Fruit fly (Drosophila melanogaster): ENCODE results near the gene CG13305.

Gene CG13305

dm6 chr3L:8688694-8689291 lies 42.2 kb upstream of the CG13305 start (continued):
- TF ChIP-seq CG7372 (GFP tag; IDR thresholded peaks at IDR 0.05) = peak; percentile 32; the same call in 1 of the 2 replicates
- no peak for TF ChIP-seq NC2β (GFP tag; optimal IDR thresholded peaks at IDR 0.05)
- TF ChIP-seq eyg (GFP tag; optimal IDR thresholded peaks at IDR 0.05) = peak; percentile 15
- no peak for TF ChIP-seq kni (GFP tag; optimal IDR thresholded peaks at IDR 0.05)
- no peak for TF ChIP-seq bcd (GFP tag; optimal IDR thresholded peaks at IDR 0.05)
- TF ChIP-seq cg (GFP tag; optimal IDR thresholded peaks at IDR 0.05) = no peak
- no peak for TF ChIP-seq CG15269 (tag; optimal IDR thresholded peaks at IDR 0.05)
- no peak for TF ChIP-seq Usf (GFP tag; optimal IDR thresholded peaks at IDR 0.05)
- no peak for TF ChIP-seq Lim3 (GFP tag; IDR thresholded peaks at IDR 0.05)
- TF ChIP-seq Abd-B (GFP tag; optimal IDR thresholded peaks at IDR 0.05) = no peak
- no peak for TF ChIP-seq Mes4 (GFP tag; optimal IDR thresholded peaks at IDR 0.05)
- no peak for TF ChIP-seq CG1233 (GFP tag; optimal IDR thresholded peaks at IDR 0.05)
- TF ChIP-seq en (GFP tag; optimal IDR thresholded peaks at IDR 0.05) = no peak
- no peak for TF ChIP-seq CG11560 (tag; IDR thresholded peaks at IDR 0.05)
- TF ChIP-seq nerfin-2 (GFP tag; IDR thresholded peaks at IDR 0.05; ENCODE audit: partially characterized antibody) = no peak
- no peak for TF ChIP-seq klu (GFP tag; IDR thresholded peaks at IDR 0.05)
- no peak for TF ChIP-seq CHES-1-like (GFP tag; optimal IDR thresholded peaks at IDR 0.05)
- peak; percentile 4 for TF ChIP-seq caup (GFP tag; optimal IDR thresholded peaks at IDR 0.05; ENCODE audit: severe bottlenecking)
- no peak for TF ChIP-seq nmo (GFP tag; optimal IDR thresholded peaks at IDR 0.05)
- 0 out of 2 replicates have a peak, but pooled peaks have one; percentile 32 for TF ChIP-seq chm (GFP tag; IDR thresholded peaks at IDR 0.05)
- no peak for TF ChIP-seq Dek (tag; optimal IDR thresholded peaks at IDR 0.05)
- no peak for TF ChIP-seq pros (GFP tag; optimal IDR thresholded peaks at IDR 0.05)
- TF ChIP-seq gem (tag; optimal IDR thresholded peaks at IDR 0.05) = no peak
- peak; percentile 58 for TF ChIP-seq Atf6 (GFP tag; IDR thresholded peaks at IDR 0.05)
- TF ChIP-seq CoRest (tag; optimal IDR thresholded peaks at IDR 0.05) = no peak
- no peak for TF ChIP-seq CG10462 (GFP tag; optimal IDR thresholded peaks at IDR 0.05)
- no peak for TF ChIP-seq CG16815 (GFP tag; optimal IDR thresholded peaks at IDR 0.05)
- TF ChIP-seq CG9437 (GFP tag; optimal IDR thresholded peaks at IDR 0.05) = no peak
- TF ChIP-seq Mad (GFP tag; optimal IDR thresholded peaks at IDR 0.05) = no peak
- no peak for TF ChIP-seq zf30C (GFP tag; optimal IDR thresholded peaks at IDR 0.05)
- TF ChIP-seq CG11504 (tag; optimal IDR thresholded peaks at IDR 0.05) = no peak
- no peak for TF ChIP-seq twi (tag; optimal IDR thresholded peaks at IDR 0.05)
- no peak for TF ChIP-seq tup (GFP tag; optimal IDR thresholded peaks at IDR 0.05)
- TF ChIP-seq ac (GFP tag; optimal IDR thresholded peaks at IDR 0.05) = no peak
- no peak for TF ChIP-seq CG31441 (GFP tag; IDR thresholded peaks at IDR 0.05)
- no peak for TF ChIP-seq CG10147 (GFP tag; optimal IDR thresholded peaks at IDR 0.05)
- TF ChIP-seq Dip3 (GFP tag; optimal IDR thresholded peaks at IDR 0.05) = no peak
- TF ChIP-seq seq (GFP tag; IDR thresholded peaks at IDR 0.05) = 0 out of 2 replicates have a peak, but pooled peaks have one; percentile 17
- no peak for TF ChIP-seq lab (GFP tag; optimal IDR thresholded peaks at IDR 0.05)
- TF ChIP-seq CG4282 (GFP tag; optimal IDR thresholded peaks at IDR 0.05) = no peak
- no peak for TF ChIP-seq danr (GFP tag; IDR thresholded peaks at IDR 0.05)
- TF ChIP-seq CG7357 (GFP tag; IDR thresholded peaks at IDR 0.05) = no peak
- TF ChIP-seq CG6272 (GFP tag; IDR thresholded peaks at IDR 0.05) = no peak
- TF ChIP-seq Drgx (GFP tag; IDR thresholded peaks at IDR 0.05) = no peak
- TF ChIP-seq Rx (GFP tag; IDR thresholded peaks at IDR 0.05) = no peak
- TF ChIP-seq Gsc (GFP tag; IDR thresholded peaks at IDR 0.05) = no peak
- peak; percentile 68 for TF ChIP-seq Ets65A (GFP tag)
- TF ChIP-seq ro (GFP tag; IDR thresholded peaks at IDR 0.05) = no peak
- TF ChIP-seq org-1 (GFP tag; optimal IDR thresholded peaks at IDR 0.05) = no peak
- 0 out of 3 replicates have a peak, but pooled peaks have one; percentile 14 for TF ChIP-seq zfh1 (GFP tag; IDR thresholded peaks at IDR 0.05)
- no peak for TF ChIP-seq pita (GFP tag; optimal IDR thresholded peaks at IDR 0.05)
